Worm (Caenorhabditis elegans): ENCODE data around the gene lgc-46.

Gene lgc-46

DNA sequence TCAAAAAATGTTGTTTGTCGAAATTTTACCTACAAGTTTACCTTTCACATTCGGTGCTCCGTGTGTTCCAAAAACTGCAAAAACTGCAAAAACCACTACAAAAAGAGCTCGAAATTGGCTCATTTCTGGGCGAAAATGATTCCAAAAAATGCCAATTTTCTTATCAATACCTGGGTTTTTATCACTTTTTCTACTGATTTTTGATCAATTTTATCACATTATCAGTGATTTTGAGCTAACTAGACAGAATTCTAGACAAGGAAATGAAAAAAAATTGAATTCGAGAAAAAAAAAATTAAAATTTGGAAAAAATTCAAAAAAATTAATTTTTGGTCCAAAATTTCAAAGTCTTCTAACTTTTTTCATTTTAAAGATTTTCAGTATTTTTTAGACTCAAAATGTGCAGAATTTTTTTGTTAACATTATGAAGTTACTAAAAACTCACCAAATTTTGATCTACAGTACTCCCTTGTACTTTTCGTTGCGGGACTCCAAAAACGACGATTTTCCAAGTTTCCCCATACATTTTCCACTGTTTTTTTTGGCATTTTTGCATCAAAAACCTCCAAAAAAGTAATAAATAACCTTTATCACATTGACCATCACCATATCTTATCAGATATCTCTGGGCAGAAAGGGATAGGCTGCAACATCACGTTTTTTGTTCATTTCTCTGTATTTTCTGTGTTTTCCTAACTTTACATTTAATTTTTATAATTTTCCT, 19.9 kb downstream of the lgc-46 start, which contains the start of the genes F58B6.1 and acsd-1:
Gene F58B6.1, minus strand, starts transcription at position 133 of the 724 bp plus-strand sequence.
Gene acsd-1, plus strand, starts transcription at position 674 of the 724 bp plus-strand sequence.
- TF ChIP-seq unc-55 (GFP tag; optimal IDR thresholded peaks at IDR 0.05): no peak
- TF ChIP-seq fos-1 (tag; optimal IDR thresholded peaks at IDR 0.05): peak; percentile 18

DNA sequence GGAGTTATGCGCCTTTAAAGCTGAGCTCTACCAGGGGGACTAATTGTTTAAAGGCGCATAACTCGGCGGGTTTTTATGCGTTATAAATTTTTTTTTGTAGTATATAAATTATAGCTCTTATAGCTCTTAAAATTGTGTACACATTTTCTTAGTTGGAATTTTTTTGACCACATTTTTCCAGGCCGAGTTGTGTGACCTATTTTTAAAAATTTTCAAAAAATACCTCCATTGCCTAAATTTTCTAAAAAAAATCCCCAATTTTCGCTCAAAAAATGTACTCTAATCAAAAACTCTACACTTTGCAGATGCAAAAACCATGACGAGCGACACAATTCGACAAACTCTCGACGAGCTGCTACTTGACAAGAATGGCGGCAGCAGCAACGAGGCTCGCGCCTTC, 32.9 kb downstream of the lgc-46 start, which contains the start of gene exc-6:
Gene exc-6, plus strand, starts transcription at position 301 of the 400 bp plus-strand sequence.
- TF ChIP-seq ztf-11 (tag; optimal IDR thresholded peaks at IDR 0.05) (no peak), nhr-237 (tag; optimal IDR thresholded peaks at IDR 0.05) (no peak), ceh-82 (tag; optimal IDR thresholded peaks at IDR 0.05) (no peak), lsy-2 (tag; optimal IDR thresholded peaks at IDR 0.05) (no peak), mab-5 (tag; optimal IDR thresholded peaks at IDR 0.05) (no peak), sma-3 (GFP tag; optimal IDR thresholded peaks at IDR 0.05) (no peak), gmeb-1 (tag; optimal IDR thresholded peaks at IDR 0.05) (no peak), R02D3.7 (tag; optimal IDR thresholded peaks at IDR 0.05) (no peak)

DNA sequence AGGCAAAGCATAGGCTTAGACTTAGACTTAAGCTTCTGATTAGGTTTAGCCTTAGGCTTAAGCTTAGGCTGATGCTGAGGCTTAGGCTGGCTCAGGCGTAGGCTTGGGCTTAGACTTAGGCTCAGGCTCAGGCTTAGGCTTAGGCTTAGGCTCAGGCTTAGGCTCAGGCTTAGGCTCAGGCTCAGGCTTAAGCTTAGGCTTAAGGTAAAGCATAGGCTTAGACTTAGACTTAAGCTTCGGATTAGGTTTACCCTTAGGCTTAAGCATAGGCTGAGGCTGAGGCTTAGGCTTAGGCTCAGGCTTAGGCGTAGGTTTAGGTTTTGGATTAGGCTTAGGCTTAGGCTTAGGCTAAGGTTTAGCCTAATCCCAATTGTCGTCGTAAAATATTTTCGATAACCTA, 36.3 kb downstream of the lgc-46 start:
- TF ChIP-seq dmd-4 (tag; optimal IDR thresholded peaks at IDR 0.05) (no peak), aly-2 (tag; optimal IDR thresholded peaks at IDR 0.05) (no peak), peb-1 (tag; optimal IDR thresholded peaks at IDR 0.05) (no peak), nhr-12 (tag; optimal IDR thresholded peaks at IDR 0.05) (no peak)

DNA sequence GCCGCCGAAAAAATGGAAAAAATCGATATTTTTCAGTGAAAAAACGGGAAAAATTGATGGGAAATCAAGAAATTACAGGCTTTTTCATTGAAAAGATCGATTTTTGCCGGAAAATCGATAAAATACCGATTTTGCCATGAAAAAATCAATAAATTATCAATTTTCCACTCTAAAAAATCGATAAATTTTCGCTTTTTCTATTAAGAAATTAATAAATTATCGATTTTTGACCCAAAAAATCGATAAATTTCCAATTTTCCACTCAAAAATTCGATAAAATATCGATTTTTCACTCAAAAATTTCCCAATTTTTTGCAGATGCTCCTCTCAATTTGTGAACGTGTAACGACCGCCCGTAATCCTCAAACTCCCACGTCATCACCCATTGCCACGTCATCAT, 41.4 kb downstream of the lgc-46 start:
- no peak for TF ChIP-seq mab-5 (tag; optimal IDR thresholded peaks at IDR 0.05)
- TF ChIP-seq nhr-12 (tag; optimal IDR thresholded peaks at IDR 0.05): no peak
- no peak for TF ChIP-seq ama-1 (optimal IDR thresholded peaks at IDR 0.05)

DNA sequence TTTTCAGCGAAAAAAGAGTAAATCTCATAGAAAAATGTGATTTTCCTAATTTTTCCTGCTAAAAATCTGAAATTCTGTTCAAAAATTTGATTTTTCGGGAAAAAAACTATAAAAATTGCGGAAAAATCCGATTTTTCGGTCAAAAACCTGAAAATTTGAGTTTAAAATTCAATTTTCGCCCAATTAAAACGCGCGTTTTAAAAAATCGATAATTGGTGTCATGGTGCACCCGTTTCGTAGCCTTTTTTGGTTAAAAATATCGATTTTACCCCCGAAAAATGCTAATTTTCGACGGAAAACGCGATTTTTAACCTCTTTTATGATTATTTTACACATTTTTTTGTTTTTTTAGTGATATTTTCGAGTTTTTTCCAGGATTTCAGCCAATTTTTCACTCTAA, 50.9 kb downstream of the lgc-46 start:
- TF ChIP-seq nhr-237 (tag; optimal IDR thresholded peaks at IDR 0.05) (no peak), mdl-1 (tag; optimal IDR thresholded peaks at IDR 0.05) (no peak), skn-1 (tag; optimal IDR thresholded peaks at IDR 0.05) (no peak), nhr-6 (tag; optimal IDR thresholded peaks at IDR 0.05) (no peak), mab-5 (tag; optimal IDR thresholded peaks at IDR 0.05) (no peak), unc-55 (GFP tag; optimal IDR thresholded peaks at IDR 0.05) (no peak), gmeb-1 (tag; optimal IDR thresholded peaks at IDR 0.05) (no peak), ceh-82 (tag; optimal IDR thresholded peaks at IDR 0.05) (no peak), lin-39 (tag; optimal IDR thresholded peaks at IDR 0.05) (no peak), ceh-16 (tag; optimal IDR thresholded peaks at IDR 0.05) (no peak), R02D3.7 (tag; optimal IDR thresholded peaks at IDR 0.05) (no peak)

DNA sequence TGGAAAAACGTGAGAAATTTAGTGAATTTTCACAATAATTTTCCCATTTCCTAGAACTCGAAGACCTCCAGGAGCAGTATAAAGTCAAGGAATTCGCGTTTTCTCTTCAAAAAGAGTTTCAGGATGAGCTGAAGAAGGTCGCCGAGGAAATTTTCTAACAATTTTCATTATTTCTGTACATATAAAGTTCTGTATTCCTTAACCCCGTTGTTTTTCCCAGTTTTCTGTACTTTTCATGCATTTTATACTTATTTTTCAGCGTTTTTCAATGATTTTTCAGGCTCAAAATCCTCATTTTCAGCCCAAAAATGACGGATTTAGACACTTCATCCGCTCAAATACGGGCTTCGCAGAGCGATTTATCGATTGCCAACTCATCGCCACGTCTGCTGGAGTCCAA, 54.7 kb downstream of the lgc-46 start, which contains the start of gene par-2:
Gene par-2, plus strand, starts transcription at position 301 of the 400 bp plus-strand sequence.
- TF ChIP-seq mdl-1 (tag; optimal IDR thresholded peaks at IDR 0.05): no peak
- TF ChIP-seq mbf-1 (tag; optimal IDR thresholded peaks at IDR 0.05): no peak
- no peak for TF ChIP-seq ama-1 (optimal IDR thresholded peaks at IDR 0.05)
- no peak for TF ChIP-seq ceh-16 (tag; optimal IDR thresholded peaks at IDR 0.05)
- no peak for TF ChIP-seq snpc-4 (tag; optimal IDR thresholded peaks at IDR 0.05)
- TF ChIP-seq skn-1 (tag; optimal IDR thresholded peaks at IDR 0.05): no peak
- no peak for TF ChIP-seq R02D3.7 (tag; optimal IDR thresholded peaks at IDR 0.05)
- TF ChIP-seq nhr-21 (tag; optimal IDR thresholded peaks at IDR 0.05): no peak
- no peak for TF ChIP-seq sma-3 (GFP tag; optimal IDR thresholded peaks at IDR 0.05)
- no peak for TF ChIP-seq unc-39 (tag; optimal IDR thresholded peaks at IDR 0.05)

DNA sequence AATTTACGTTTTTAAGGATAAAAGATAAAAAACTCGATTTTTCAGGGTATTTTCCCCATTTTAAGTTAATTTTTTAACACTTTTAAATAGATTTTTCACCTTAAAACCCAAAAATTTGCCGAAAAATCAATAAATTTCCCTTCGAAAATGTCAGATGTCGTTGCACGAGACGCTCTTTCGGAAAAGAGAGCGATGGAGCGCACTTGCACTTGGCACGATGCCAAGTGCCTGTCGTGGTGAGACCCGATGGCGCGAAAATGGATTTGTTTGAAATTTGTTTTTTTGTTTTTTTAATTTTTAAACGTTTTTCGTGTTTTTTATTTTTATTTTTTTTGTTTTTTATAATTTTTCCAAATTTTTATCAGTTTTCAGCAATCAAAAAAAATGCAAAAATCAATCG, 55.3 kb downstream of the lgc-46 start, which contains the start of the genes rab-18 and kbp-4:
Gene rab-18, minus strand, starts transcription at position 240 of the 400 bp plus-strand sequence.
Gene kbp-4, plus strand, starts transcription at position 366 of the 400 bp plus-strand sequence.
- TF ChIP-seq lsy-2 (tag; optimal IDR thresholded peaks at IDR 0.05) (peak; percentile 87 to 97), lin-11 (tag; optimal IDR thresholded peaks at IDR 0.05) (peak; percentile 94), blmp-1 (tag; optimal IDR thresholded peaks at IDR 0.05; ENCODE audit: insufficient read depth) (peak; percentile 75), alr-1 (tag; optimal IDR thresholded peaks at IDR 0.05) (no peak), elt-1 (tag; optimal IDR thresholded peaks at IDR 0.05) (no peak), ztf-11 (tag; optimal IDR thresholded peaks at IDR 0.05) (no peak), crh-2 (tag; optimal IDR thresholded peaks at IDR 0.05) (peak; percentile 98), ceh-16 (tag; optimal IDR thresholded peaks at IDR 0.05) (peak; percentile 81), lin-39 (tag; optimal IDR thresholded peaks at IDR 0.05) (no peak), nhr-77 (tag; optimal IDR thresholded peaks at IDR 0.05) (no peak), nhr-10 (tag; optimal IDR thresholded peaks at IDR 0.05) (peak; percentile 32), gmeb-1 (tag; optimal IDR thresholded peaks at IDR 0.05) (peak; percentile 98), ceh-82 (tag; optimal IDR thresholded peaks at IDR 0.05) (peak; percentile 77), snpc-4 (tag; optimal IDR thresholded peaks at IDR 0.05) (peak; percentile 72), nhr-6 (tag; optimal IDR thresholded peaks at IDR 0.05) (peak; percentile 92), sem-4 (tag; optimal IDR thresholded peaks at IDR 0.05) (peak; percentile 94), nhr-237 (tag; optimal IDR thresholded peaks at IDR 0.05) (peak; percentile 66), sma-3 (GFP tag; optimal IDR thresholded peaks at IDR 0.05) (peak; percentile 97), nhr-21 (tag; optimal IDR thresholded peaks at IDR 0.05) (peak; percentile 95), nhr-23 (tag; optimal IDR thresholded peaks at IDR 0.05) (no peak), Y55F3AM.14 (GFP tag; optimal IDR thresholded peaks at IDR 0.05) (peak; percentile 55), dmd-4 (tag; optimal IDR thresholded peaks at IDR 0.05) (peak; percentile 22), mab-5 (tag; optimal IDR thresholded peaks at IDR 0.05) (peak; percentile 87), zag-1 (tag; optimal IDR thresholded peaks at IDR 0.05) (peak; percentile 70), ztf-1 (GFP tag; conservative IDR thresholded peaks at IDR 0.05) (no peak), R02D3.7 (tag; optimal IDR thresholded peaks at IDR 0.05) (peak; percentile 31), mbf-1 (tag; optimal IDR thresholded peaks at IDR 0.05) (no peak), C34F6.9 (tag; optimal IDR thresholded peaks at IDR 0.05) (peak; percentile 99)
